Worm (Caenorhabditis elegans): Measurements from ENCODE around the gene srbc-50.
"Not testable (repeated sequence)": the region's sequence is repeated elsewhere in the genome, so short reads cannot be mapped to it uniquely, and the experiment has no call there.

srbc-50 gene

DNA sequence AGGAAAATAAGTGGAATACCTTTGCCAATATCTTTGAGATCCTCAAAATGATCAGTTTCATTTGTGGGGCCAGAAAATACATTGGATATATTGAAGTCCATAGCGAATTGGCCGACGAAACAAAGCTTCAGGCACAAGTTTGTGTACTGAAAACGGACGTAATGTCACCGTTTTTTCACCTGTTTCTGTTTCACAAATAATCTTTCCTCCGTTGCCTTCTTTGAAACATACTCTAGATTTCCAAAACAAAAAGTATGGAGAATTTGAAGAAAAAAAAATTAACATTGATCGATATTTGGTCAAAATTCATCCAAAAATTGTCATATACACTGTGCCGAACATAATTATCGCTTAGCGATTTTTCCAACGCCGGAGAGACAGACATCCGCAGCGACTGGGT lies 37.8 kb upstream of the srbc-50 start, which contains the start of gene srz-12:
TSS of gene srz-12 (minus strand) at position 101 of the 400 bp plus-strand sequence.
- TF ChIP-seq hnd-1 (tag; optimal IDR thresholded peaks at IDR 0.05) (no peak), ceh-36 (tag; optimal IDR thresholded peaks at IDR 0.05) (no peak), hmg-4 (GFP tag; optimal IDR thresholded peaks at IDR 0.05) (no peak), F13C5.2 (tag; optimal IDR thresholded peaks at IDR 0.05) (no peak), aly-1 (tag; optimal IDR thresholded peaks at IDR 0.05) (no peak), B0310.2 (tag; optimal IDR thresholded peaks at IDR 0.05) (no peak), ceh-13 (GFP tag; optimal IDR thresholded peaks at IDR 0.05) (no peak)

DNA sequence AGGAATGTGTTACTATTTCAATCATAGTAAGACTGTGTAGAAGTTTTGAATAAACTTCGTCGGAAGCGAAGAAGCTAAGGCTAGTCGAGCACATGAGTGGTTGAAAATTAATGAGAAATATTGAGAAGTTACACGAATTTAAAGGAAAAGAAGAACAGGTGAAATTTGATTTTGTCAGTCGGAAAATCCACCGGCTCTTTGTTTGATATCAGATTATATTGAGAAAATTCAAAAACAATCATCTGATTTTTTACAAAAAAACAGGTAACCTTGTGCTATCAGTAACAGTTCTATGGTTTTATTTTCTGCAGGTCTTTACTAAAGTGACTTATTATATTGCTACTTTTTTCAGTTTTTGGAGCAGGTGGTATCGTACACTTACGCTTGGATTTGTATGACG lies 33.5 kb upstream of the srbc-50 start, which contains the start of gene srh-148:
TSS of gene srh-148 (minus strand) at position 101 of the 400 bp plus-strand sequence.
- TF ChIP-seq tbx-11 (GFP tag; IDR thresholded peaks at IDR 0.05) (no peak), aly-1 (tag; optimal IDR thresholded peaks at IDR 0.05) (no peak), hmg-4 (GFP tag; optimal IDR thresholded peaks at IDR 0.05) (no peak), ama-1 (optimal IDR thresholded peaks at IDR 0.05) (no peak), hnd-1 (tag; optimal IDR thresholded peaks at IDR 0.05) (no peak), B0310.2 (tag; optimal IDR thresholded peaks at IDR 0.05) (no peak), flt-1 (GFP tag; IDR thresholded peaks at IDR 0.05) (no peak), pes-1 (GFP tag; IDR thresholded peaks at IDR 0.05) (no peak), F13C5.2 (tag; optimal IDR thresholded peaks at IDR 0.05) (no peak), tra-4 (tag; optimal IDR thresholded peaks at IDR 0.05) (no peak), ets-7 (tag; optimal IDR thresholded peaks at IDR 0.05) (no peak)

DNA sequence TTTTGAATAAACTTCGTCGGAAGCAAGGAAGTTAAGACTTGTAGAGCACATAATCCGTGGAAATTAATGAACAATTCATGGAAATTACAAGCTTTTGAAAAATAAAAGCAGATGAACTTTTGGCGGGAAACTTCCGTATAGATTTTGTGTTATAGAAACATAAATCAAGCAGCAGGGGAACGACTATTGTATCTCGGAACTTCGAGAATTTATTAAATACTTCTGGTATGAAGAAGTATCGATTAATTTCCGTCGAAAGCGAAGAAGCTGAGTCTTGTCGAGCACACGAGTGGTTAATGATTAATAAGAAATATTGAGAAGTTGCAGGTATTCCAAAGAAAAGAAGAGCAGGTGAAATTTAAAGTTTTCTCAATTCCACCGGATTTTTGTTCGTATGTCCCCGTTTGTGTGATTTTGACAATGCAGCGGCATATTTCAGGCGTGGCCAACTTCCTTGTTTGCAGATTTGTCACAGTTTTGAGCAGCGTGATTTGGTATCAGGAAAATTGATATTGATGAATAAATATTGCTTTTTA lies 25.6 kb upstream of the srbc-50 start, which contains the start of gene srh-147:
TSS of gene srh-147 (minus strand) at position 51 of the 536 bp plus-strand sequence.
- TF ChIP-seq scrt-1 (GFP tag; IDR thresholded peaks at IDR 0.05); ceh-36 (tag; optimal IDR thresholded peaks at IDR 0.05); hmbx-1 (tag; optimal IDR thresholded peaks at IDR 0.05): not testable (repeated sequence)

DNA sequence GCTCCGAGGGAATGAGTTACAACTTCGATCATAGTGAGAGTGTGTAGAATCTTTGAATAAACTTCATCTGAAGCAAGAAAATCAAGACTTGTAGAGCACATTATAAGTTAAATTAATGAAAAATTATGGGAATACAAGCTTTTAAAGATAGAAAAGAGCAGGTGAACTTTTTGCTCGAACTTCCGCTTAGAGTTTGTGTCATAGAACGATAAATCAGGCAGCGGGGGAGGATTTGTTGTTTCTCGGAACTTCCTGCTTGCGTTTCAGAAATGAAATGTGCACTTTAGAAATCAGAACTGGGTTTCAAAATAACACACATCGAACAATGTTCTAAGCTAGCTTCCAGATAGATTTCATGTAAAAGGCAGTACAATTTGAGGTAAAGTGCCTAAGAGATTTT lies 16.3 kb upstream of the srbc-50 start, which contains the start of gene srh-149:
TSS of gene srh-149 (minus strand) at position 101 of the 400 bp plus-strand sequence.
- TF ChIP-seq scrt-1 (GFP tag; IDR thresholded peaks at IDR 0.05), result no peak
- no peak for TF ChIP-seq ets-7 (tag; optimal IDR thresholded peaks at IDR 0.05)
- no peak for TF ChIP-seq ceh-13 (GFP tag; optimal IDR thresholded peaks at IDR 0.05)
- TF ChIP-seq hmg-4 (GFP tag; optimal IDR thresholded peaks at IDR 0.05), result no peak
- no peak for TF ChIP-seq pes-1 (GFP tag; IDR thresholded peaks at IDR 0.05)
- no peak for TF ChIP-seq tbx-37 (GFP tag; conservative IDR thresholded peaks at IDR 0.05)
- TF ChIP-seq hnd-1 (tag; optimal IDR thresholded peaks at IDR 0.05), result no peak
- TF ChIP-seq tbx-11 (GFP tag; IDR thresholded peaks at IDR 0.05), result no peak
- no peak for TF ChIP-seq hmbx-1 (tag; optimal IDR thresholded peaks at IDR 0.05)
- no peak for TF ChIP-seq F13C5.2 (tag; optimal IDR thresholded peaks at IDR 0.05)
- TF ChIP-seq aly-1 (tag; optimal IDR thresholded peaks at IDR 0.05), result no peak
- no peak for TF ChIP-seq flt-1 (GFP tag; IDR thresholded peaks at IDR 0.05)
- no peak for TF ChIP-seq tra-4 (tag; optimal IDR thresholded peaks at IDR 0.05)
- no peak for TF ChIP-seq sea-1 (GFP tag; conservative IDR thresholded peaks at IDR 0.05)
- no peak for TF ChIP-seq ceh-36 (tag; optimal IDR thresholded peaks at IDR 0.05)
- TF ChIP-seq B0310.2 (tag; optimal IDR thresholded peaks at IDR 0.05), result no peak
- no peak for TF ChIP-seq ama-1 (optimal IDR thresholded peaks at IDR 0.05)

DNA sequence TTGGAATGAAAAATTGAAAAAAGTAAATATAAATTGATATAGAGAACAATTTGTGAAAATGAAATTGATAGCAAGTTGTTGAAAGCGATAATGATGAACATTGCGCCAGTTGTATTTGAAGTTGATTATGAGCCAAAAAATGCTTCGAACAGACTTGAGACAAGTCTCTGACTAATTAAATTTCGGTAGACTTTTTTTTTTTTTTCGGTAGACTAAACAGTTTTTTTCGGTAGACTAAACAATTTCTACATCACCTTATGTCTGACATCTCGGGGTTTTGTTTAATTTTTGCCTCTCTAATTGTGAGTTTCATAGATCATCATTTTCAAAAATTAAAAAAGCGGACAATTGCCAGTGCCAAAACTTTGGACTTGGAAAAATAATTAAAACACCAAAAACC lies 8.9 kb upstream of the srbc-50 start, which contains the start of gene srbc-54:
TSS of gene srbc-54 (minus strand) at position 101 of the 400 bp plus-strand sequence.
- no peak for TF ChIP-seq scrt-1 (GFP tag; IDR thresholded peaks at IDR 0.05)
- no peak for TF ChIP-seq hnd-1 (tag; optimal IDR thresholded peaks at IDR 0.05)
- no peak for TF ChIP-seq tra-4 (tag; optimal IDR thresholded peaks at IDR 0.05)
- no peak for TF ChIP-seq F13C5.2 (tag; optimal IDR thresholded peaks at IDR 0.05)
- no peak for TF ChIP-seq tbx-11 (GFP tag; IDR thresholded peaks at IDR 0.05)
- no peak for TF ChIP-seq ama-1 (optimal IDR thresholded peaks at IDR 0.05)

DNA sequence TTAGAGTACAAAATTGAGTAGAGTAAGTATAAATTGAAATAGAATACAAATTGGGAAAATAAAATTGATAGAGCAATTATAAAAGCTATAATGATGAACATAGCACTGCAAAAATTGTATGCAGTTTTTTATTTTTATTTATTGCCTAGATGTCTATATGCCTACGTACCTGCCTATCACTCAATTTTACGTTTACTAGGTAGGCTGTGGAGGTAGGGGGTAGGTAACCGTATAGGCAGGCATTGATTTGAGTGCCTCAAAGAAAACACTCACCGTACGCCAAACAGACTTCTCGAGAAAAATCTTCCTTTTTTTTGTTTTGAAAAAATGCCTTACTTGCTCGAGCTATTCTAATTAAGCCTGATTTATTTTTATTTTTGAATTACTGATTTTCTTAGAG lies 6.8 kb upstream of the srbc-50 start, which contains the start of gene srbc-56:
TSS of gene srbc-56 (minus strand) at position 101 of the 400 bp plus-strand sequence.
- TF ChIP-seq aly-1 (tag; optimal IDR thresholded peaks at IDR 0.05), result no peak
- TF ChIP-seq ceh-36 (tag; optimal IDR thresholded peaks at IDR 0.05), result no peak
- TF ChIP-seq sea-1 (GFP tag; conservative IDR thresholded peaks at IDR 0.05), result no peak
- TF ChIP-seq hmg-4 (GFP tag; optimal IDR thresholded peaks at IDR 0.05), result no peak
- no peak for TF ChIP-seq scrt-1 (GFP tag; IDR thresholded peaks at IDR 0.05)
- TF ChIP-seq flt-1 (GFP tag; IDR thresholded peaks at IDR 0.05), result no peak
- TF ChIP-seq F13C5.2 (tag; optimal IDR thresholded peaks at IDR 0.05), result no peak
- TF ChIP-seq ets-7 (tag; optimal IDR thresholded peaks at IDR 0.05), result no peak
- no peak for TF ChIP-seq tbx-37 (GFP tag; conservative IDR thresholded peaks at IDR 0.05)
- TF ChIP-seq tbx-11 (GFP tag; IDR thresholded peaks at IDR 0.05), result no peak
- TF ChIP-seq tra-4 (tag; optimal IDR thresholded peaks at IDR 0.05), result no peak
- no peak for TF ChIP-seq hnd-1 (tag; optimal IDR thresholded peaks at IDR 0.05)
- TF ChIP-seq ceh-13 (GFP tag; optimal IDR thresholded peaks at IDR 0.05), result no peak

DNA sequence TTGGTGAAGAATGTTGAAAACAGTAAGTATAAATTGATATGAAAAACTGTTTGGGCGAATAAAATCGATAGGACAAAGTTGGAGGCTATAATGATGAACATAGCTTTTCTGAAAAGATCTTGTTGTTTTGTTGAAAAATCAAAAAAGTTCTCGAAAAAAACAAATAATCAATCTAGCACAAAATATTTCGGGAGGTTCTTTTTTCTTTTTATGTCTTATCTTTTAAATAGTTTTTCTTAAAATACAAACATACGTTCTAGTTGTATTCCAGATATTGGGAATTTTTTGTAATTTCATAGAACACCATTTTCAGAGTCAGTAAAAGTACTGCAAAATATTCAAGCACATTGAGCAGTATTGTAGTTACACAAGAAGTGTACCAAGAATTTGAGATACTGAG lies 5.1 kb upstream of the srbc-50 start, which contains the start of gene srbc-55:
TSS of gene srbc-55 (minus strand) at position 101 of the 400 bp plus-strand sequence.
- no peak for TF ChIP-seq hmbx-1 (tag; optimal IDR thresholded peaks at IDR 0.05)
- no peak for TF ChIP-seq F13C5.2 (tag; optimal IDR thresholded peaks at IDR 0.05)
- no peak for TF ChIP-seq ceh-13 (GFP tag; optimal IDR thresholded peaks at IDR 0.05)
- TF ChIP-seq aly-1 (tag; optimal IDR thresholded peaks at IDR 0.05), result no peak
- no peak for TF ChIP-seq tbx-11 (GFP tag; IDR thresholded peaks at IDR 0.05)
- TF ChIP-seq flt-1 (GFP tag; IDR thresholded peaks at IDR 0.05), result no peak
- TF ChIP-seq pes-1 (GFP tag; IDR thresholded peaks at IDR 0.05), result no peak
- TF ChIP-seq hnd-1 (tag; optimal IDR thresholded peaks at IDR 0.05), result no peak
- no peak for TF ChIP-seq ama-1 (optimal IDR thresholded peaks at IDR 0.05)
- no peak for TF ChIP-seq scrt-1 (GFP tag; IDR thresholded peaks at IDR 0.05)
- no peak for TF ChIP-seq tbx-37 (GFP tag; conservative IDR thresholded peaks at IDR 0.05)

DNA sequence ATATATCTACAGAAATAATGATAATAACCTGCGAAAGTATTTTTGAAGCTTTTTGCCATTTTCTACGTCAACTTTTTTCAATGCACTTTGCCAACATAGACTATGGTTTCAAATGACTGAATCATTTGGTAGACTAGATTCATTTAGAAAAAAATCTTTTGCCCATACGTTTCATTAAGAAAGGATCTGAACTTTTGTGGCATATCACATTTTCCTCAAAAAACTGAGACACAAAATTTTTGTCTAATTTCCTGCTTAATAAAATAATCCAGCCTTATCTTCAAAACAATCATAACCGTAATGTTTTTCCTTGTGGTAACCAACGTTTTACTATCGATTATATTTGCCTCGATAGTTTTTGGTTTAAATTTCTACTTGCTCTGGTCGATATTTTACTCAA lies 1.3 kb upstream of the srbc-50 start, which contains the start of gene srbc-51:
TSS of gene srbc-51 (plus strand) at position 301 of the 400 bp plus-strand sequence.
- TF ChIP-seq ama-1 (optimal IDR thresholded peaks at IDR 0.05) (no peak), ets-7 (tag; optimal IDR thresholded peaks at IDR 0.05) (no peak), aly-1 (tag; optimal IDR thresholded peaks at IDR 0.05) (no peak), tra-4 (tag; optimal IDR thresholded peaks at IDR 0.05) (no peak), tbx-11 (GFP tag; IDR thresholded peaks at IDR 0.05) (no peak), hnd-1 (tag; optimal IDR thresholded peaks at IDR 0.05) (no peak), pes-1 (GFP tag; IDR thresholded peaks at IDR 0.05) (no peak), flt-1 (GFP tag; IDR thresholded peaks at IDR 0.05) (no peak)

Data from whole organism, early embryonic.